Fruit fly (Drosophila melanogaster) whole organism, prepupa: ENCODE results near the gene CG44476.

Experiments used
- Blimp-1 ChIP-seq: fragments of 200-800 bp; sonication (Bioruptor generic); optimal IDR thresholded peaks from 3 replicates; lab custom pipeline; 2017; ENCODE audit warnings: missing biosample characterization, missing genetic modification characterization, mild to moderate bottlenecking, moderate library complexity, missing genetic modification reagents
- CG10669 ChIP-seq: fragments of 200-800 bp; sonication (Bioruptor generic); optimal IDR thresholded peaks from 3 replicates; lab custom pipeline; 2018; ENCODE audit warnings: missing biosample characterization, mild to moderate bottlenecking, missing genetic modification characterization, moderate library complexity
- CG15336 ChIP-seq: fragments of 200-800 bp; sonication (Bioruptor generic); IDR thresholded peaks from 2 replicates; pipeline ENCODE4 v1.3.6; 2022; ENCODE audit warnings: missing biosample characterization, missing genetic modification characterization
- CG16779 ChIP-seq: fragments of 200-800 bp; sonication (Bioruptor generic); optimal IDR thresholded peaks from 3 replicates; lab custom pipeline; 2017; ENCODE audit warnings: missing biosample characterization, mild to moderate bottlenecking, missing genetic modification characterization
- CG3032 ChIP-seq: fragments of 200-800 bp; optimal IDR thresholded peaks from 2 replicates; lab custom pipeline; 2019; ENCODE audit warnings: missing biosample characterization, mild to moderate bottlenecking, missing genetic modification characterization, moderate library complexity
- CG31627 ChIP-seq: fragments of 200-800 bp; sonication (Bioruptor generic); optimal IDR thresholded peaks from 3 replicates; lab custom pipeline; 2016; ENCODE audit warnings: missing biosample characterization, missing genetic modification characterization
- CG32006 ChIP-seq: fragments of 200-800 bp; sonication (Bioruptor generic); optimal IDR thresholded peaks from 3 replicates; lab custom pipeline; 2017; ENCODE audit warnings: missing biosample characterization, mild to moderate bottlenecking, missing genetic modification characterization
- CG34406 ChIP-seq: fragments of 200-800 bp; sonication (Bioruptor generic); optimal IDR thresholded peaks from 3 replicates; lab custom pipeline; 2016; ENCODE audit warnings: missing biosample characterization, missing genetic modification characterization
- CG3919 ChIP-seq: fragments of 200-800 bp; sonication (Bioruptor generic); optimal IDR thresholded peaks from 3 replicates; lab custom pipeline; 2016; ENCODE audit warnings: missing biosample characterization, missing genetic modification characterization
- CG4318 ChIP-seq: fragments of 200-800 bp; sonication (Bioruptor generic); optimal IDR thresholded peaks from 3 replicates; lab custom pipeline; 2017; ENCODE audit warnings: missing biosample characterization, mild to moderate bottlenecking, missing genetic modification characterization
- CG6276 ChIP-seq: fragments of 200-800 bp; sonication (Bioruptor generic); optimal IDR thresholded peaks from 2 replicates; lab custom pipeline; 2017; ENCODE audit warnings: missing biosample characterization, mild to moderate bottlenecking, missing genetic modification characterization
- CG6792 ChIP-seq: fragments of 200-800 bp; sonication (Bioruptor generic); optimal IDR thresholded peaks from 3 replicates; lab custom pipeline; 2016; ENCODE audit warnings: missing biosample characterization, missing genetic modification characterization
- CG6808 ChIP-seq: fragments of 200-800 bp; sonication (Bioruptor generic); optimal IDR thresholded peaks from 3 replicates; lab custom pipeline; 2017; ENCODE audit warnings: missing biosample characterization, missing genetic modification characterization, mild to moderate bottlenecking, moderate library complexity, missing genetic modification reagents
- CG6854 ChIP-seq: fragments of 200-800 bp; sonication (Bioruptor generic); optimal IDR thresholded peaks from 2 replicates; lab custom pipeline; 2017; ENCODE audit warnings: missing biosample characterization, mild to moderate bottlenecking, missing genetic modification characterization
- CG7368 ChIP-seq: fragments of 200-800 bp; sonication (Bioruptor generic); optimal IDR thresholded peaks from 3 replicates; lab custom pipeline; 2016; ENCODE audit warnings: missing biosample characterization, missing genetic modification characterization
- CG8319 ChIP-seq: fragments of 200-800 bp; sonication (Bioruptor generic); optimal IDR thresholded peaks from 3 replicates; lab custom pipeline; 2016; ENCODE audit warnings: missing biosample characterization, missing genetic modification characterization
- CG8632 ChIP-seq: fragments of 200-800 bp; sonication (Bioruptor generic); optimal IDR thresholded peaks from 3 replicates; lab custom pipeline; 2016; ENCODE audit warnings: missing biosample characterization, missing genetic modification characterization
- CG9139 ChIP-seq: fragments of 200-800 bp; sonication (Bioruptor generic); optimal IDR thresholded peaks from 3 replicates; lab custom pipeline; 2017; ENCODE audit warnings: missing biosample characterization, mild to moderate bottlenecking, missing genetic modification characterization
- Eip75B ChIP-seq: fragments of 200-800 bp; sonication (Bioruptor generic); optimal IDR thresholded peaks from 3 replicates; lab custom pipeline; 2016; ENCODE audit warnings: missing biosample characterization, missing genetic modification characterization
- Eip78C ChIP-seq: fragments of 200-800 bp; sonication (Bioruptor generic); peaks from one replicate; lab custom pipeline; 2016; ENCODE audit warnings: missing biosample characterization, missing genetic modification characterization
- Eip93F ChIP-seq: fragments of 200-800 bp; sonication (Bioruptor generic); optimal IDR thresholded peaks from 2 replicates; lab custom pipeline; 2016; ENCODE audit warnings: missing biosample characterization, mild to moderate bottlenecking, missing genetic modification characterization
- Ets21C ChIP-seq: fragments of 200-800 bp; sonication (Bioruptor generic); optimal IDR thresholded peaks from 3 replicates; lab custom pipeline; 2016; ENCODE audit warnings: missing biosample characterization, missing genetic modification characterization
- Ets96B ChIP-seq: fragments of 200-800 bp; optimal IDR thresholded peaks from 2 replicates; lab custom pipeline; 2019; ENCODE audit warnings: missing biosample characterization, mild to moderate bottlenecking, missing genetic modification characterization, moderate library complexity
- Gug ChIP-seq: fragments of 200-800 bp; sonication (Bioruptor generic); IDR thresholded peaks from 2 replicates; pipeline ENCODE4 v1.3.6; 2022; ENCODE audit warnings: missing biosample characterization, missing genetic modification characterization
- Hr38 ChIP-seq: sonication (Bioruptor generic); optimal IDR thresholded peaks from 2 replicates; lab custom pipeline; 2016; ENCODE audit warnings: missing biosample characterization, missing genetic modification characterization
- Lpt ChIP-seq: fragments of 200-800 bp; sonication (Bioruptor generic); optimal IDR thresholded peaks from 3 replicates; lab custom pipeline; 2016; ENCODE audit warnings: missing biosample characterization, missing genetic modification characterization
- Met ChIP-seq: fragments of 200-800 bp; sonication (Bioruptor generic); optimal IDR thresholded peaks from 3 replicates; lab custom pipeline; 2016; ENCODE audit warnings: missing biosample characterization, missing genetic modification characterization
- OdsH ChIP-seq: fragments of 200-800 bp; sonication (Bioruptor generic); optimal IDR thresholded peaks from 3 replicates; lab custom pipeline; 2016; ENCODE audit warnings: missing biosample characterization, missing genetic modification characterization
- achi ChIP-seq: fragments of 200-800 bp; sonication (Bioruptor generic); optimal IDR thresholded peaks from 3 replicates; lab custom pipeline; 2016; ENCODE audit warnings: missing biosample characterization, missing genetic modification characterization
- acj6 ChIP-seq: fragments of 200-800 bp; sonication (Bioruptor generic); optimal IDR thresholded peaks from 3 replicates; lab custom pipeline; 2016; ENCODE audit warnings: missing biosample characterization, missing genetic modification characterization
- cyc ChIP-seq: fragments of 200-800 bp; sonication (Bioruptor generic); optimal IDR thresholded peaks from 3 replicates; lab custom pipeline; 2016; ENCODE audit warnings: missing biosample characterization, missing genetic modification characterization
- dsx ChIP-seq: fragments of 200-800 bp; optimal IDR thresholded peaks from 3 replicates; lab custom pipeline; 2019; ENCODE audit warnings: missing biosample characterization, mild to moderate bottlenecking, missing genetic modification characterization, moderate library complexity; ENCODE audit not compliant: poor library complexity, severe bottlenecking
- esn ChIP-seq: fragments of 200-800 bp; sonication (Bioruptor generic); optimal IDR thresholded peaks from 2 replicates; lab custom pipeline; 2016; ENCODE audit warnings: missing biosample characterization, mild to moderate bottlenecking, missing genetic modification characterization, moderate library complexity
- fd59A ChIP-seq: fragments of 200-800 bp; sonication (Bioruptor generic); optimal IDR thresholded peaks from 2 replicates; lab custom pipeline; 2017; ENCODE audit warnings: missing biosample characterization, mild to moderate bottlenecking, missing genetic modification characterization, missing genetic modification reagents
- fkh ChIP-seq: fragments of 200-800 bp; sonication (Bioruptor generic); optimal IDR thresholded peaks from 3 replicates; lab custom pipeline; 2017; ENCODE audit warnings: missing biosample characterization, mild to moderate bottlenecking, missing genetic modification characterization, moderate library complexity
- lz ChIP-seq: fragments of 200-800 bp; sonication (Bioruptor generic); optimal IDR thresholded peaks from 3 replicates; lab custom pipeline; 2016; ENCODE audit warnings: missing biosample characterization, missing genetic modification characterization
- net ChIP-seq: fragments of 200-800 bp; sonication (Bioruptor generic); optimal IDR thresholded peaks from 3 replicates; lab custom pipeline; 2016; ENCODE audit warnings: missing biosample characterization, missing genetic modification characterization
- spab ChIP-seq: fragments of 200-800 bp; sonication (Bioruptor generic); optimal IDR thresholded peaks from 2 replicates; lab custom pipeline; 2017; ENCODE audit warnings: missing biosample characterization, mild to moderate bottlenecking, missing genetic modification characterization, missing genetic modification reagents
- ss ChIP-seq, 2 experiments: fragments of 200-800 bp; sonication (Bioruptor generic); optimal IDR thresholded peaks; 2 replicates in 1 of 2; 3 replicates in 1 of 2; lab custom pipeline; 2017 to 2018; ENCODE audit warnings: mild to moderate bottlenecking in 2 of 2, missing biosample characterization in 2 of 2, missing genetic modification characterization in 2 of 2, moderate library complexity in 1 of 2
- svp ChIP-seq: fragments of 200-800 bp; sonication (Bioruptor generic); peaks from one replicate; lab custom pipeline; 2016; ENCODE audit warnings: missing biosample characterization, missing genetic modification characterization
- vri ChIP-seq: fragments of 200-800 bp; sonication (Bioruptor generic); optimal IDR thresholded peaks from 3 replicates; lab custom pipeline; 2016; ENCODE audit warnings: missing biosample characterization, mild to moderate bottlenecking, missing genetic modification characterization

Gene CG44476

dm6 chr2L:18150393-18151133 is 37.6 kb upstream of the CG44476 start (continued):
- TF ChIP-seq ss (GFP tag; optimal IDR thresholded peaks at IDR 0.05; lab: Kevin White, UChicago), result peak; percentile 8 to 23
- TF ChIP-seq CG8319 (GFP tag; lab: Kevin White, UChicago), result no peak
- peak; percentile 78 for TF ChIP-seq svp (GFP tag; lab: Kevin White, UChicago)
- TF ChIP-seq CG34406 (GFP tag; lab: Kevin White, UChicago), result no peak
- peak; percentile 57 for TF ChIP-seq cyc (GFP tag; lab: Kevin White, UChicago)
- TF ChIP-seq CG7368 (GFP tag; lab: Kevin White, UChicago), result peak; percentile 60
- no peak for TF ChIP-seq Blimp-1
- no peak for TF ChIP-seq net (GFP tag; lab: Kevin White, UChicago)
- peak; percentile 54 for TF ChIP-seq Eip75B (GFP tag; lab: Kevin White, UChicago)
- TF ChIP-seq vri (GFP tag; lab: Kevin White, UChicago), result peak; percentile 5
- no peak for TF ChIP-seq CG32006 (GFP tag; lab: Kevin White, UChicago)
- TF ChIP-seq dsx (GFP tag; lab: Kevin White, UChicago), result peak; percentile 62
- peak; percentile 86 for TF ChIP-seq Eip78C (GFP tag; lab: Kevin White, UChicago)
- no peak for TF ChIP-seq Ets96B
- peak; percentile 28 for TF ChIP-seq CG10669 (GFP tag; lab: Kevin White, UChicago)
- no peak for TF ChIP-seq fkh
- no peak for TF ChIP-seq CG6854
- TF ChIP-seq lz, result no peak
- no peak for TF ChIP-seq Hr38 (GFP tag; lab: Kevin White, UChicago)
- peak; percentile 53 for TF ChIP-seq Lpt (GFP tag; lab: Kevin White, UChicago)
- TF ChIP-seq, all 60 proteins: peak for 42

- TF ChIP-seq CG6792 (GFP tag; lab: Kevin White, UChicago), result no peak
- TF ChIP-seq CG3919 (GFP tag; lab: Kevin White, UChicago), result no peak
- no peak for TF ChIP-seq CG15336 (GFP tag; lab: Robert Waterston, UW)
- TF ChIP-seq CG3032 (tag; lab: Kevin White, UChicago), result no peak
- no peak for TF ChIP-seq CG31627 (GFP tag; lab: Kevin White, UChicago)
- no peak for TF ChIP-seq spab (GFP tag; lab: Kevin White, UChicago)
- no peak for TF ChIP-seq CG9139 (GFP tag; lab: Kevin White, UChicago)
- no peak for TF ChIP-seq OdsH (GFP tag; lab: Kevin White, UChicago)
- no peak for TF ChIP-seq CG6276 (GFP tag; lab: Kevin White, UChicago)
- no peak for TF ChIP-seq Gug (GFP tag; lab: Robert Waterston, UW)
- no peak for TF ChIP-seq Ets21C
- no peak for TF ChIP-seq achi (GFP tag; lab: Kevin White, UChicago)
- no peak for TF ChIP-seq CG8319 (GFP tag; lab: Kevin White, UChicago)
- no peak for TF ChIP-seq CG8632 (GFP tag; lab: Kevin White, UChicago)
- TF ChIP-seq ss (GFP tag; optimal IDR thresholded peaks at IDR 0.05; lab: Kevin White, UChicago), result no peak
Measured at dm6 chr2L:18149903-18150302, 36.9 kb upstream of the CG44476 start.

DNA sequence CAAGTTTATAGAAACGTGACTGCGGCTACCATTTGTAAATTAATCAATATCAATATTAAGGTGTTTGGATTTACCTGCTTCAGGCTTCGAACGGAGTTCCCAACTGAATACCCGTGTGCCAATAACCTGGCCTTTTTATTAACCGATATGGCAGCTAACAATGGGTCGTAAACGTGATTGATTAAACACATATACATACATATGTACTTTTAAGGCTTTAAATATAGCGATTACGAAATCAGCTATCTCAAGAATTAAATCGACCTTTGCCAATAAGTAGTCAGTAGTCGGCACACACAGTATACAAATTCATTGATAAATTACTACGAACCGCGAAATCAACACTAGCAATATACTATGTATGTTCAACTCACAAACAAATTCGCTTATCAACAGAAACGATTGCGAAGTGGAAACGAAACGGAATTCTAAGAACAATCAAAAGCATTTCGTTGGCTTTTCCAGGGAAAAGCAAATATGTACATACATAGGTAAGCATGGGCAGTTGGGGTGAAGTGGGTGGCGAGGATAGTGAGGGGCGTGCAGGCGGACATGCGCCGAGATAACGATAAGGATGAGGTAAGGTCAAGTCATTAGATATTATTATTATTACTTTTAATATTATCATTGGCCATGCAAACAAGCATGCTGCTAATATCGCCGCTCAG is 35.7 kb upstream of the CG44476 start:
- peak; percentile 45 for TF ChIP-seq Eip93F (GFP tag; lab: Kevin White, UChicago)
- TF ChIP-seq CG10669 (GFP tag; lab: Kevin White, UChicago), result peak; percentile 34
- TF ChIP-seq CG16779 (tag; lab: Kevin White, UChicago), result peak; percentile 54
- TF ChIP-seq vri (GFP tag; lab: Kevin White, UChicago), result peak; percentile 91
- peak; percentile 12 for TF ChIP-seq esn
- TF ChIP-seq CG6276 (GFP tag; lab: Kevin White, UChicago), result peak; percentile 4
- TF ChIP-seq CG32006 (GFP tag; lab: Kevin White, UChicago), result no peak
- peak; percentile 33 for TF ChIP-seq Eip78C (GFP tag; lab: Kevin White, UChicago)
- TF ChIP-seq Met (GFP tag; lab: Kevin White, UChicago), result peak; percentile 5
- no peak for TF ChIP-seq fd59A
- TF ChIP-seq CG6808 (GFP tag; lab: Kevin White, UChicago), result peak; percentile 30
- peak; percentile 17 for TF ChIP-seq CG6854
- no peak for TF ChIP-seq CG4318 (GFP tag; lab: Kevin White, UChicago)
- peak; percentile 34 for TF ChIP-seq acj6 (GFP tag; lab: Kevin White, UChicago)
- no peak for TF ChIP-seq OdsH (GFP tag; lab: Kevin White, UChicago)
- peak; percentile 48 for TF ChIP-seq svp (GFP tag; lab: Kevin White, UChicago)
- peak; percentile 12 for TF ChIP-seq spab (GFP tag; lab: Kevin White, UChicago)
- TF ChIP-seq CG15336 (GFP tag; lab: Robert Waterston, UW), result no peak
- peak; percentile 97 for TF ChIP-seq fkh
- TF ChIP-seq CG8319 (GFP tag; lab: Kevin White, UChicago), result no peak
- no peak for TF ChIP-seq CG7368 (GFP tag; lab: Kevin White, UChicago)
